Worm (Caenorhabditis elegans): ENCODE data around the gene F35H8.1.

The F35H8.1 gene

DNA sequence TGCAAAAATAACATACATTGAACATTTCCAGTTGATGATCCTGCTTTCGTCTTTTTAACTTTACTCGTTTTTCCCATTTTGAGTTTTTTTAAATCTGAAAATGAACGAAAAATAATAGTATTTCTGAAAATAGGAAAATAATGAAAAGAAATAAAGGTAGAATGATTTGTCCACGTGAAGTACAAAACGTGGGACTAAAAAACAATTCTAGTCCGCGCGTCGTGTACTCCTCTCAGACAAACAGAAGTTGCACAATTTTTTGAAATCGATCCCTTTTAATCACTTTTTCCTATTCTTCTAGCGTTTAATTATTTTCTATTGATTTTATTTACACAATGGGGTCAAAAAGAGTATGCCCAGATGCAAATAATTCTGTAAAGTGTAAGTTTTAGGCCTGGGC, 38.0 kb upstream of the F35H8.1 start, which contains the start of the genes E02H1.1 and tag-124 (continued):
- no peak for TF ChIP-seq ztf-18 (tag; optimal IDR thresholded peaks at IDR 0.05)
- no peak for TF ChIP-seq hlh-26 (GFP tag; conservative IDR thresholded peaks at IDR 0.05)
- TF ChIP-seq akir-1 (GFP tag; optimal IDR thresholded peaks at IDR 0.05), result peak; percentile 33
- TF ChIP-seq efl-1 (GFP tag; optimal IDR thresholded peaks at IDR 0.05), result no peak
- TF ChIP-seq unc-130 (GFP tag; optimal IDR thresholded peaks at IDR 0.05), result peak; percentile 82
- TF ChIP-seq K11D2.4 (GFP tag; IDR thresholded peaks at IDR 0.05), result peak; percentile 76; the same call in 1 of the 2 replicates
- 0 out of 2 replicates have a peak, but pooled peaks have one; percentile 49 for TF ChIP-seq madf-3 (GFP tag; IDR thresholded peaks at IDR 0.05)
- no peak for TF ChIP-seq ceh-79 (tag; optimal IDR thresholded peaks at IDR 0.05)

DNA sequence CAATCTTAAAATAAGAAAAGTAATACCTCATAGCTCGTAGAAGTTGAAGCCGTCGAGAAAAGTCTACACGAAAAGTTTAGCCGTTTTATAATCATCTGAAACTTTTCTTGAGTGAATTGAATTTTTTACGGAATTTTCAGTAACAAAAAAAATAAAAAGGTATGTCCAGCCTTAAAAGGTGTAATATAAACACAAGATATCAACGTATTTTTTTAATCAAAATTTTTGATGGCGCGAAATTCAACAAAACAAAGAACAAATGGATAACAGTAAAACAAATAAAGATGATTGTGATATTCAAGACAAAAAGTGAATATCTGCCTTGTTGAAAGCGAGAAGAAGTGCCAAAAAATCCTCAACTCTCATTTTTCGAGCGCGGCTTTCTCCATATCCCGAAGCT, 36.6 kb upstream of the F35H8.1 start, which contains the start of gene eral-1:
Gene eral-1, minus strand, starts transcription at position 101 of the 400 bp plus-strand sequence.
- TF ChIP-seq ceh-79 (tag; optimal IDR thresholded peaks at IDR 0.05) (no peak), ZK185.1 (tag; optimal IDR thresholded peaks at IDR 0.05; ENCODE audit: poor library complexity, severe bottlenecking) (no peak), madf-6 (GFP tag; IDR thresholded peaks at IDR 0.05) (no peak), hmg-20 (GFP tag; IDR thresholded peaks at IDR 0.05) (no peak), atf-7 (tag; optimal IDR thresholded peaks at IDR 0.05) (no peak), pbrm-1 (GFP tag; IDR thresholded peaks at IDR 0.05) (no peak), ceh-91 (GFP tag; IDR thresholded peaks at IDR 0.05) (no peak), ama-1 (optimal IDR thresholded peaks at IDR 0.05) (no peak), ama-1 (GFP tag; optimal IDR thresholded peaks at IDR 0.05) (no peak), D2030.7 (GFP tag; IDR thresholded peaks at IDR 0.05) (no peak), T07F8.4 (tag; optimal IDR thresholded peaks at IDR 0.05) (no peak), F52B5.7 (tag; optimal IDR thresholded peaks at IDR 0.05) (no peak), lsy-27 (tag; optimal IDR thresholded peaks at IDR 0.05; ENCODE audit: borderline replicate concordance, insufficient read depth) (no peak)

DNA sequence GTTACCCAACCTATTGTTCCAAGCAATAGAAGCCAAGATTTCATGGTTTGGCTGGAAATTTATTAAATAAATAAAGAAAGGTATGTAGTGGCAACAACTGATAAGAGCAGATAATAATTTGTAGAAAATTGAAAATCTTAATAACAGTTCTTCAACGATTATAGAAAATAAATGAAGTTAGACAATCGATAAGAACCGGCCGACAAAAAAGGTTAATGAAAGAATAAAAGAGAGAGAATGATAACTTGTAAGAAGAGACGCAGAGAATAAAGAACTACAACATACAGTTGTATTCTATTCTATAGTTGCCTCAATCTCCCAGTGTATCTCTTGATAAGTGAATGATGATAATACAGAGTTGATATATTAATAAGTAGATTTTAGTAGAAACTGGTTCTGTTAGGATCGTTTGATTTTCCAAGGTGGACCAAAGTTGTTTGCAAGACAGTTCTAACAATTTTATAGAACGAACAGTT, 33.7 kb upstream of the F35H8.1 start, which contains the start of gene ugt-58:
Gene ugt-58, minus strand, starts transcription at position 51 of the 476 bp plus-strand sequence.
- TF ChIP-seq nhr-80 (tag; optimal IDR thresholded peaks at IDR 0.05) (peak; percentile 5), ceh-40 (GFP tag; IDR thresholded peaks at IDR 0.05) (no peak), die-1 (tag; optimal IDR thresholded peaks at IDR 0.05) (no peak), repo-1 (tag; optimal IDR thresholded peaks at IDR 0.05) (no peak)

DNA sequence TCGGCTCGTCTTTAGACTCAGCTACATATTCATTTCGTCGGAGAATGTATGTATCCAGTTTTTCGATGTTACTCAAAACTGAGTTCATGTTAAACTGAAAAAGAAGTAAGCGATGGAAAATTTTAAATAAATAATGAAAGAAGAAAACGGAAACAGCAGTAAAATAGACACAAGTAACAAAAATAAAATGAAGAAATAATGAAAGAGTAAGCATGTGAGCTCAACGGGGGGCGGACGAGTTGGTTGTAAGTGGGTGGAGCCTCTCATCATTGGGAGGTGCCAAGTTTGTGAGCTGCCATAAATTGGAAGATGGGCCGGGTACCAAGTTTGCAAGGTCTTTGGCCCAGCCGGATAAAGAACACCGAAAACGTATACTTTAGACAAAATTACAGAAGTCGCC, 30.4 kb upstream of the F35H8.1 start, which contains the start of gene wee-1.1:
Gene wee-1.1, minus strand, starts transcription at position 101 of the 400 bp plus-strand sequence.
- TF ChIP-seq K12H6.12 (tag; optimal IDR thresholded peaks at IDR 0.05) (no peak), lin-40 (tag; optimal IDR thresholded peaks at IDR 0.05) (no peak), unc-130 (GFP tag; optimal IDR thresholded peaks at IDR 0.05) (no peak), madf-6 (GFP tag; IDR thresholded peaks at IDR 0.05) (no peak), madf-3 (GFP tag; IDR thresholded peaks at IDR 0.05) (no peak), snpc-4 (GFP tag; optimal IDR thresholded peaks at IDR 0.05) (no peak), snpc-4 (tag; optimal IDR thresholded peaks at IDR 0.05) (no peak), mcd-1 (GFP tag; IDR thresholded peaks at IDR 0.05) (no peak), repo-1 (tag; optimal IDR thresholded peaks at IDR 0.05) (no peak), snpc-1.3 (tag; optimal IDR thresholded peaks at IDR 0.05; ENCODE audit: insufficient read depth) (no peak), ceh-79 (tag; optimal IDR thresholded peaks at IDR 0.05) (no peak), hmg-1.2 (GFP tag; IDR thresholded peaks at IDR 0.05) (no peak), ztf-3 (GFP tag; optimal IDR thresholded peaks at IDR 0.05) (no peak), atf-7 (tag; optimal IDR thresholded peaks at IDR 0.05) (no peak)

DNA sequence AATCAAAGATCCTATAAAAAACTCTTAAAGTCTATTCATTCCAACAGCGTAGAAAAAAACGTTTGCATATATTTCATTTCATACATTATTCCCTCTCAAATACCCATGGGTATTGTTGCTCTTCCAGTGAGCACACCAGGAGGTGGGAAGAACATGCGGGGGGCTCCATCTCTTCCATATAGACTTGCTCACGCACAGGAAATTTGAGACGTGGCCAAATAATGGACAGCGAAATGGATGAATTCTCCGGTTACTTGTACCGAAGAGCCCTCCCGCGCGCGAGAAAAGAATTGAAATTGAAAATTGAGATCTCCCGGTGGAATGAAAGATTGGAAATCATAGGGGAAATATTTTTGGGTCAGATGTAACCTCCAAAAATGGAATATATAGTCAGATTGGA, 24.6 kb upstream of the F35H8.1 start:
- TF ChIP-seq nfyb-1 (GFP tag; IDR thresholded peaks at IDR 0.05) (0 out of 2 replicates have a peak, but pooled peaks have one; percentile 33), mcd-1 (GFP tag; IDR thresholded peaks at IDR 0.05) (no peak)

Data from whole organism, young adult.